Worm (Caenorhabditis elegans): ENCODE data around the gene fzy-1.
"Not testable (repeated sequence)": the region's sequence is repeated elsewhere in the genome, so short reads cannot be mapped to it uniquely, and the experiment has no call there.

The fzy-1 gene

DNA sequence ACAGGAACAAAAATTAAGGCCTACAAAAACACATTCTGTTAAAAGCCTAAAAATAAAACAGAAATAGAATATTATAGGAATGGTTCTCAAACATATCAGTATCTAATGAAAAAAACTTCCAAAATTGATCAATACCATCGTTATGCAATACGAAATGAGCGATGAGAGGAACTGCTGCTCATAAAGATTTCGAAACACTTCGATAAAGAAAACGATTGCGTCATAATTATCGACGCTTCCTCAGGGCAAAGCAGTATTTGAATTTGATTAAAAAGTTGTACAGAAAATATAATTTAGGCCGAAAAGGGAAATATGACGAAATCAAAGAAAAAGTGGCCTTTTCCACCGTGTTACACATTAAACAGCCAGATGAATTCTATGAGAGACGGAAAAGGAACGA, 17.5 kb downstream of the fzy-1 start:
- TF ChIP-seq cog-1 (tag; optimal IDR thresholded peaks at IDR 0.05) (no peak), tab-1 (GFP tag; IDR thresholded peaks at IDR 0.05) (no peak), T22C8.4 (GFP tag; IDR thresholded peaks at IDR 0.05) (no peak), flt-1 (GFP tag; IDR thresholded peaks at IDR 0.05) (no peak), klf-2 (GFP tag; conservative IDR thresholded peaks at IDR 0.05) (no peak), ztf-29 (GFP tag; IDR thresholded peaks at IDR 0.05) (no peak), ztf-23 (GFP tag; IDR thresholded peaks at IDR 0.05) (no peak), ref-1 (GFP tag; conservative IDR thresholded peaks at IDR 0.05) (no peak), med-1 (GFP tag; optimal IDR thresholded peaks at IDR 0.05; ENCODE audit: insufficient read depth) (no peak)

- TF ChIP-seq T22C8.4 (GFP tag; IDR thresholded peaks at IDR 0.05) (no peak), ref-1 (GFP tag; conservative IDR thresholded peaks at IDR 0.05) (no peak), med-1 (GFP tag; optimal IDR thresholded peaks at IDR 0.05; ENCODE audit: insufficient read depth) (no peak), cog-1 (tag; optimal IDR thresholded peaks at IDR 0.05) (no peak), klf-2 (GFP tag; conservative IDR thresholded peaks at IDR 0.05) (no peak), flt-1 (GFP tag; IDR thresholded peaks at IDR 0.05) (no peak), ztf-29 (GFP tag; IDR thresholded peaks at IDR 0.05) (no peak), ztf-23 (GFP tag; IDR thresholded peaks at IDR 0.05) (no peak), tab-1 (GFP tag; IDR thresholded peaks at IDR 0.05) (no peak)
Observed at ce11 chrII:5518910-5519309, 18.3 kb downstream of the fzy-1 start, which contains the start of gene ZK177.2. ZK177.2 (plus strand) TSS chrII:5519210.

DNA sequence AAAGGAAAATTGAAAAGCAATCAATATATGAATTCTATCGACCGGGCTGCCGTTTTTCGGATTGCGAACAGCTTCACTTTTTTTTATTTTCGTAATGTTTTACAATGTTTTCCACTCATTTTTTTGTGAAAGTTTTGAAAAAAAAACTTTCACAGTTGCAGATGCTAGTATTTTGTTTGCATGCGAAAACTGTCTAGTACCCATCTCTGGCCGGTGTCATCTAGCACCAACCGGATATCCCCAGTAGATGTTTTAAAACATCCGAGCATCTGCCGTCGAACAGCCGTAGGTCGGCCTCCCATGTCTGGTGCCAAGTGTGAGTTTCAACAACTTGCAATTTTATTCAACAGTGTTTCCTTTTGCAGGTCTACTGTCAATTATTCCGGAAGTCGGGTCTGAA, 20.8 kb downstream of the fzy-1 start, which contains the start of gene ZK177.12:
TSS of gene ZK177.12 (plus strand) at position 301 of the 400 bp plus-strand sequence.
- TF ChIP-seq med-1 (GFP tag; optimal IDR thresholded peaks at IDR 0.05; ENCODE audit: insufficient read depth) (no peak), T22C8.4 (GFP tag; IDR thresholded peaks at IDR 0.05) (no peak), tab-1 (GFP tag; IDR thresholded peaks at IDR 0.05) (no peak), flt-1 (GFP tag; IDR thresholded peaks at IDR 0.05) (no peak), klf-2 (GFP tag; conservative IDR thresholded peaks at IDR 0.05) (no peak)

- TF ChIP-seq tab-1 (GFP tag; IDR thresholded peaks at IDR 0.05) (no peak), cog-1 (tag; optimal IDR thresholded peaks at IDR 0.05) (no peak), ztf-29 (GFP tag; IDR thresholded peaks at IDR 0.05) (no peak), med-1 (GFP tag; optimal IDR thresholded peaks at IDR 0.05; ENCODE audit: insufficient read depth) (no peak), ztf-23 (GFP tag; IDR thresholded peaks at IDR 0.05) (no peak), klf-2 (GFP tag; conservative IDR thresholded peaks at IDR 0.05) (no peak), ref-1 (GFP tag; conservative IDR thresholded peaks at IDR 0.05) (no peak), T22C8.4 (GFP tag; IDR thresholded peaks at IDR 0.05) (no peak), flt-1 (GFP tag; IDR thresholded peaks at IDR 0.05) (no peak)
Observed at ce11 chrII:5522637-5523036, 22.1 kb downstream of the fzy-1 start, which contains the start of gene ZK177.11. ZK177.11 (plus strand) TSS chrII:5522937.

DNA sequence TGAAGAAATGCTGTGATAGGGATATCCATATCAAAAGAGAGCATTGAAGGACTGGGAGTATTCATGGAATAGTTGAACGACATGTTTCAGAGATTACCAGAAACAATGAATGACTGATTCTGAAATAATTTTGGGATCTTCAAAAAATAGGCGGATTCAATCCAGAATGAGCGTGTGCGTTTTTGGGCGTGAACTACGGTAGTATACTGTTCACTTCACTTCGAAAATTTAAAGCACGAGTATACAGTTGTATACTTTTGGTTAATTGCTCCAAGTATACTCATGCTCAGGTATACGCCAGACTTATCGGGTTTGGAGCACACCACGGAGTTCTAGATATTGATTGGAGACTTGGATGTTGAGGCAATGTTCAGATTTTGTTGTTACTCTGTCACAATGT, 24.7 kb downstream of the fzy-1 start, which contains the start of gene tbx-35:
TSS of gene tbx-35 (minus strand) at position 101 of the 400 bp plus-strand sequence.
- TF ChIP-seq cog-1 (tag; optimal IDR thresholded peaks at IDR 0.05) (no peak), ztf-23 (GFP tag; IDR thresholded peaks at IDR 0.05) (no peak), ref-1 (GFP tag; conservative IDR thresholded peaks at IDR 0.05) (no peak), tab-1 (GFP tag; IDR thresholded peaks at IDR 0.05) (no peak), klf-2 (GFP tag; conservative IDR thresholded peaks at IDR 0.05) (no peak), med-1 (GFP tag; optimal IDR thresholded peaks at IDR 0.05; ENCODE audit: insufficient read depth) (no peak), ztf-29 (GFP tag; IDR thresholded peaks at IDR 0.05) (no peak), T22C8.4 (GFP tag; IDR thresholded peaks at IDR 0.05) (no peak), flt-1 (GFP tag; IDR thresholded peaks at IDR 0.05) (no peak)

- TF ChIP-seq T22C8.4 (GFP tag; IDR thresholded peaks at IDR 0.05) (no peak), med-1 (GFP tag; optimal IDR thresholded peaks at IDR 0.05; ENCODE audit: insufficient read depth) (no peak), klf-2 (GFP tag; conservative IDR thresholded peaks at IDR 0.05) (no peak), ztf-29 (GFP tag; IDR thresholded peaks at IDR 0.05) (no peak), flt-1 (GFP tag; IDR thresholded peaks at IDR 0.05) (no peak), ztf-23 (GFP tag; IDR thresholded peaks at IDR 0.05) (no peak), ref-1 (GFP tag; conservative IDR thresholded peaks at IDR 0.05) (no peak), tab-1 (GFP tag; IDR thresholded peaks at IDR 0.05) (no peak), cog-1 (tag; optimal IDR thresholded peaks at IDR 0.05) (no peak)
Observed at ce11 chrII:5527841-5528240, 27.3 kb downstream of the fzy-1 start, which contains the start of gene ZK177.1. ZK177.1 (plus strand) TSS chrII:5528141.

ce11 chrII:5531855-5532328, 31.3 kb downstream of the fzy-1 start, which contains the start of gene C17C3.9:
C17C3.9 (minus strand) TSS chrII:5532278.
- TF ChIP-seq cog-1 (tag; optimal IDR thresholded peaks at IDR 0.05) = no peak
- no peak for TF ChIP-seq ztf-29 (GFP tag; IDR thresholded peaks at IDR 0.05)
- no peak for TF ChIP-seq flt-1 (GFP tag; IDR thresholded peaks at IDR 0.05)
- TF ChIP-seq tab-1 (GFP tag; IDR thresholded peaks at IDR 0.05) = no peak
- TF ChIP-seq ref-1 (GFP tag; conservative IDR thresholded peaks at IDR 0.05) = no peak
- no peak for TF ChIP-seq klf-2 (GFP tag; conservative IDR thresholded peaks at IDR 0.05)
- TF ChIP-seq med-1 (GFP tag; optimal IDR thresholded peaks at IDR 0.05; ENCODE audit: insufficient read depth) = no peak
- no peak for TF ChIP-seq T22C8.4 (GFP tag; IDR thresholded peaks at IDR 0.05)
- TF ChIP-seq ztf-23 (GFP tag; IDR thresholded peaks at IDR 0.05) = no peak

DNA sequence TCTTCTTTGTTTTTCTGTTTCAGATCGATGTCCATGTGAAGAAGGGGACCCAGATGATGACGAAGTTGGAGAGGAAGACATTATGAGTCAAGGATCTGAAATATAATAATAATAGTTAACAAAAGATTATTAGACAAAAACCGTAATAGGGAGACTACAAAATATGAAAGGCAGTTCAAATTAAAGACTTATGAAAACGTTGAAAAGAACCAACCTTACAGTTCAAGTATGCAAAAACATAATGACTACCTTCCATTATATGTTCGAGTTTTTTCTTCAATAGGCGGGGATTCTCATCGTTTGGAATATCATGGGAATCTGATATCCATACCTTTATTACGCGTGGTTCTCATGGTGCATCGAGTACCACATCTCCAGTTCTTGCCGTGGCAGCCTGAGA, 33.1 kb downstream of the fzy-1 start, which contains the start of gene hlh-26:
TSS of gene hlh-26 (minus strand) at position 101 of the 400 bp plus-strand sequence.
- no peak for TF ChIP-seq klf-2 (GFP tag; conservative IDR thresholded peaks at IDR 0.05)
- no peak for TF ChIP-seq cog-1 (tag; optimal IDR thresholded peaks at IDR 0.05)
- TF ChIP-seq ztf-23 (GFP tag; IDR thresholded peaks at IDR 0.05) = no peak
- TF ChIP-seq T22C8.4 (GFP tag; IDR thresholded peaks at IDR 0.05) = no peak
- no peak for TF ChIP-seq med-1 (GFP tag; optimal IDR thresholded peaks at IDR 0.05; ENCODE audit: insufficient read depth)
- no peak for TF ChIP-seq ref-1 (GFP tag; conservative IDR thresholded peaks at IDR 0.05)

DNA sequence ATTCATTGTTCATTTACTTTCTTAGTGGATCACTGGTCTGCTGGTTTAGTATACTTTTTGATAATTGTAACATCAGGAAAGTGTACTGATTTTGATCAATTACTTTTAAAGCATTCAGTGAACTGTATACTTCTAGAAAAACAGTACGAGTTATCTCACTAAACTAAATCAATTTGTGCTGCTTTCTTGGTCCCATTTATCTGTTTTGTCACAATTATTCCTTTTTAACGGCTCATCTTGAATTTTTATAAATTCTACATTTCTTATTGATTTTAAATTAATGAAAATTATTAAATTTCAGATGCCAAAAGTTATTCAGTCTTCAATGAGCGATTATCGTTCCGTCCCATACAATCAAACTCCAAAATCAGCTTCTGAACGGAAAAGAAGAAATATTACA, 34.4 kb downstream of the fzy-1 start, which contains the start of gene hlh-25:
TSS of gene hlh-25 (plus strand) at position 301 of the 400 bp plus-strand sequence.
- TF ChIP-seq ztf-29 (GFP tag; IDR thresholded peaks at IDR 0.05); flt-1 (GFP tag; IDR thresholded peaks at IDR 0.05); cog-1 (tag; optimal IDR thresholded peaks at IDR 0.05): not testable (repeated sequence)

DNA sequence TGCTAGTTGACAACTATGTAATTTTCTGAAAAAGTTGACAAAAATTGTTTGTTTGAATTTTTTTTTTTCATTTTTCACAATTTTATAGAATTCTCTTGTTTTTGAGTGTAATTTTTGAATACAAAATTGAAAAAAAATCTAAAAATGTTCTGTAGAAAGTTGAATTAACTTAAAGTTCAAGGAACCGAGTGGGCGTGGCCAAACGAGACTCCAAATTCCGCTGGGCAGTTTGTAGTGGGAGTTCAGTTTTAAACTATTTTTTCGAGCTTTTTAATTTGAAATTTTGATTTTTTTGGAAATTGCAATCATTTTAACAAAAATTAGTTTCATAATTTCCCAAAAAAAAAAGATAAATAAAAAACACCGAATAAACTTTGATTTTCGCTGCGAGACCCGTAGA, 36.5 kb downstream of the fzy-1 start:
- TF ChIP-seq ztf-29 (GFP tag; IDR thresholded peaks at IDR 0.05) (no peak), med-1 (GFP tag; optimal IDR thresholded peaks at IDR 0.05; ENCODE audit: insufficient read depth) (no peak), ref-1 (GFP tag; conservative IDR thresholded peaks at IDR 0.05) (no peak), klf-2 (GFP tag; conservative IDR thresholded peaks at IDR 0.05) (no peak), ztf-23 (GFP tag; IDR thresholded peaks at IDR 0.05) (no peak), T22C8.4 (GFP tag; IDR thresholded peaks at IDR 0.05) (no peak), tab-1 (GFP tag; IDR thresholded peaks at IDR 0.05) (no peak)

All from whole organism, midembryonic.